Worm (Caenorhabditis elegans): ENCODE results near the gene ttc-7.

ttc-7 gene

ce11 chrIII:1921136-1921680 lies 61.0 kb downstream of the ttc-7 start (continued):
- TF ChIP-seq K11D2.4 (GFP tag; IDR thresholded peaks at IDR 0.05): peak; percentile 89
- peak; percentile 47; the same call in 1 of the 2 replicates for TF ChIP-seq Y53G8AR.9 (GFP tag; conservative IDR thresholded peaks at IDR 0.05)
- no peak for TF ChIP-seq tbx-9 (tag; optimal IDR thresholded peaks at IDR 0.05; ENCODE audit: borderline replicate concordance)
- TF ChIP-seq zfh-2 (GFP tag; conservative IDR thresholded peaks at IDR 0.05): peak; percentile 100
- no peak for TF ChIP-seq nhr-179 (tag; optimal IDR thresholded peaks at IDR 0.05)
- TF ChIP-seq egl-44 (GFP tag; IDR thresholded peaks at IDR 0.05): 0 out of 2 replicates have a peak, but pooled peaks have one; percentile 19
- TF ChIP-seq sea-2 (GFP tag; IDR thresholded peaks at IDR 0.05): 0 out of 2 replicates have a peak, but pooled peaks have one; percentile 42
- TF ChIP-seq C06A6.2 (GFP tag; conservative IDR thresholded peaks at IDR 0.05): peak; percentile 91
- TF ChIP-seq ceh-58 (GFP tag; IDR thresholded peaks at IDR 0.05): no peak
- TF ChIP-seq bed-2 (GFP tag; IDR thresholded peaks at IDR 0.05): no peak
- peak; percentile 86; the same call in 1 of the 2 replicates for TF ChIP-seq nfyb-1 (GFP tag; IDR thresholded peaks at IDR 0.05)
- TF ChIP-seq madf-3 (GFP tag; IDR thresholded peaks at IDR 0.05): no peak
- TF ChIP-seq B0261.1 (tag; optimal IDR thresholded peaks at IDR 0.05): peak; percentile 15
- TF ChIP-seq zim-3 (tag; optimal IDR thresholded peaks at IDR 0.05): no peak
- TF ChIP-seq tlf-1 (GFP tag; optimal IDR thresholded peaks at IDR 0.05): peak; percentile 91
- TF ChIP-seq hrde-1 (tag; optimal IDR thresholded peaks at IDR 0.05; ENCODE audit: borderline replicate concordance): no peak

ce11 chrIII:1922081-1922480 lies 61.9 kb downstream of the ttc-7 start:
- TF ChIP-seq B0261.1 (tag; optimal IDR thresholded peaks at IDR 0.05) (no peak), hlh-26 (GFP tag; conservative IDR thresholded peaks at IDR 0.05) (no peak), bed-1 (GFP tag; IDR thresholded peaks at IDR 0.05) (no peak), mes-4 (tag; optimal IDR thresholded peaks at IDR 0.05) (no peak), somi-1 (GFP tag; optimal IDR thresholded peaks at IDR 0.05) (no peak), F57C9.4 (tag; optimal IDR thresholded peaks at IDR 0.05) (no peak), dox-1 (GFP tag; IDR thresholded peaks at IDR 0.05) (no peak), ceh-40 (GFP tag; IDR thresholded peaks at IDR 0.05) (no peak), ccch-3 (GFP tag; optimal IDR thresholded peaks at IDR 0.05) (no peak), C06A6.2 (GFP tag; conservative IDR thresholded peaks at IDR 0.05) (no peak), ztf-25 (GFP tag; IDR thresholded peaks at IDR 0.05) (no peak)

ce11 chrIII:1922516-1922915 lies 62.3 kb downstream of the ttc-7 start:
- no peak for TF ChIP-seq lsy-27 (tag; optimal IDR thresholded peaks at IDR 0.05; ENCODE audit: borderline replicate concordance, insufficient read depth)
- TF ChIP-seq somi-1 (GFP tag; optimal IDR thresholded peaks at IDR 0.05): no peak
- TF ChIP-seq bed-2 (GFP tag; IDR thresholded peaks at IDR 0.05): no peak
- no peak for TF ChIP-seq bed-1 (GFP tag; IDR thresholded peaks at IDR 0.05)
- no peak for TF ChIP-seq D2030.7 (GFP tag; IDR thresholded peaks at IDR 0.05)
- TF ChIP-seq F55B11.4 (tag; optimal IDR thresholded peaks at IDR 0.05; ENCODE audit: borderline replicate concordance, insufficient read depth): no peak
- no peak for TF ChIP-seq let-526 (GFP tag; IDR thresholded peaks at IDR 0.05)

DNA sequence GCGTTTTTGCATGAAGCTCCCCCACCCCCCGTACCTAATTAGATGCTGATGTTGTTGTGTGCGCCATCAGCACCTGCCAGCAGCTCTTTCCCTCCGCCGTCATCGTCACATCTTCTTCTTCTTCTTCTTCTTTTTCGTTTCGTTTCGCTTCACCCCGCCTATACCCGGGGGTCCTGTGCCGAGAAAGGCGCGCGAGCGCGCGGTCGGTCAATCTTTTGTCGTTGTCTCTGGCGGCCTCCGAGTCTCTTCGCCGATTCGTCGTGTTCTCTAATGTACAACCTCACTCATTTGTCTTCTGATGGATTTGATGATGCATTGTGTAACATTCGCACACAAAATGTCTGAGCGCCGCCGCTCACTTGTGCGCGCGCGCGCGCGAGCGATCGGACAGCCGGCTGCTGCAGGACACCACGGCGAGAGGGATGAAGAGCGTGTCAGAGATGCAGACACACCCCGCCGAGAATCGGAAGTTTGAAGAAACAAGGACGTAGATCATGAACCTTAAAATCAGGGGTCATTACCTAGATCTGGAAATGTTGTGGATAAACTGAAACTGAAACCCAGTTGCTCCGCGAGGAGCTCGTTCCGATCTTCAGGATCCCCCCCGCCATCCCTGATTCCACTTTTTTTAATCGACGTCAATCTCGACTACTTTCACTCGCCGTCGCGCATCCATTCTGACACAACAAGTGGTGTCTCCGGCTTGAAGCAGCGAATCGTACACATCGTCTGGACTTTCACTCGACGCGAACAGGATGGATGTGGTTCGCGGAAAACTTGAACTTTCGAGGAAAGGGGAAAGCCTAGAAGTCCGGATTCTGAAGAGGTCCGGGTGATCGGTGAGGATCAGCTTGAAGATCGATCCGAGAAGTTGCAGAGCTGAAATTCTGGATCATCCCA lies 63.4 kb downstream of the ttc-7 start:
- TF ChIP-seq hrde-1 (tag; optimal IDR thresholded peaks at IDR 0.05; ENCODE audit: borderline replicate concordance) (no peak), dox-1 (GFP tag; IDR thresholded peaks at IDR 0.05) (no peak), tbx-9 (tag; optimal IDR thresholded peaks at IDR 0.05; ENCODE audit: borderline replicate concordance) (no peak), rpc-1 (optimal IDR thresholded peaks at IDR 0.05) (no peak), rpc-1 (tag; optimal IDR thresholded peaks at IDR 0.05) (no peak), attf-5 (GFP tag; optimal IDR thresholded peaks at IDR 0.05) (peak; percentile 62), nfyb-1 (GFP tag; IDR thresholded peaks at IDR 0.05) (peak; percentile 76), nhr-80 (tag; optimal IDR thresholded peaks at IDR 0.05) (peak; percentile 31), rcor-1 (GFP tag; IDR thresholded peaks at IDR 0.05) (peak; percentile 15; the same call in 1 of the 2 replicates), C17E4.6 (GFP tag; IDR thresholded peaks at IDR 0.05) (no peak), fkh-3 (tag; optimal IDR thresholded peaks at IDR 0.05) (no peak), lir-1 (GFP tag; conservative IDR thresholded peaks at IDR 0.05) (peak; percentile 65), Y67H2A.10 (GFP tag; conservative IDR thresholded peaks at IDR 0.05) (0 out of 2 replicates have a peak, but pooled peaks have one; percentile 16), madf-10 (tag; optimal IDR thresholded peaks at IDR 0.05) (peak; percentile 95), T26A5.8 (tag; optimal IDR thresholded peaks at IDR 0.05) (no peak), madf-8 (GFP tag; conservative IDR thresholded peaks at IDR 0.05) (no peak), ceh-58 (GFP tag; IDR thresholded peaks at IDR 0.05) (no peak), Y53G8AR.9 (GFP tag; conservative IDR thresholded peaks at IDR 0.05) (no peak)
